Fruit fly (Drosophila melanogaster): Measurements from ENCODE around the gene CG4907.

CG4907 gene

DNA sequence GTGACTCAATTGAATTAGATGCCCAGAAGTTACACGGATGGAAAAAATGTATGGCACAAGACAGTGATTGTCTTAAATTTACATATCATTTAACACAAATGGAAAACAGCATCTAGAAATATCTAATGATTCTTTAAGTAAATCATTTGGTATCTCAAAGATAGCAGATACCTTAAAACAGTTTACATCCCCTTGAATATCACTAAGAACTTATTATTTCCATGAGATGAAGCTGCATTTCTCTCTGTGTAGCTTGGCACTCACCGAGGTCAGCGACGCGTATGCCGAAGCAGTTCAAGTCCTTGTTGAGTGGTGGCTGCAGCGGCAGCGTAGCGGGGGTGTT lies 9.0 kb upstream of the CG4907 start (continued):
- TF ChIP-seq sob (GFP tag; IDR thresholded peaks at IDR 0.05) = no peak
- TF ChIP-seq CG10209 (GFP tag; optimal IDR thresholded peaks at IDR 0.05) = no peak
- TF ChIP-seq ham (GFP tag; IDR thresholded peaks at IDR 0.05) = no peak
- no peak for TF ChIP-seq bbx (GFP tag; IDR thresholded peaks at IDR 0.05; ENCODE audit: partially characterized antibody)
- TF ChIP-seq lilli (GFP tag; optimal IDR thresholded peaks at IDR 0.05) = peak; percentile 14
- peak; percentile 32 for TF ChIP-seq dmrt11E (tag; optimal IDR thresholded peaks at IDR 0.05)
- TF ChIP-seq Ada2b (GFP tag; IDR thresholded peaks at IDR 0.05) = no peak
- TF ChIP-seq fd64A (GFP tag; optimal IDR thresholded peaks at IDR 0.05) = no peak
- peak; percentile 33 for TF ChIP-seq Sox102F (GFP tag; optimal IDR thresholded peaks at IDR 0.05)
- TF ChIP-seq jing (GFP tag; optimal IDR thresholded peaks at IDR 0.05) = no peak
- no peak; the same call in 1 of the 2 replicates for TF ChIP-seq HLH3B (GFP tag; IDR thresholded peaks at IDR 0.05)
- TF ChIP-seq Awh (GFP tag; IDR thresholded peaks at IDR 0.05) = no peak
- TF ChIP-seq CG12071 (GFP tag; optimal IDR thresholded peaks at IDR 0.05) = peak; percentile 7
- TF ChIP-seq CG7928 (GFP tag; optimal IDR thresholded peaks at IDR 0.05) = no peak
- TF ChIP-seq CG16815 (GFP tag; optimal IDR thresholded peaks at IDR 0.05) = no peak
- no peak for TF ChIP-seq CG2889 (GFP tag; IDR thresholded peaks at IDR 0.05)
- TF ChIP-seq amos (GFP tag; IDR thresholded peaks at IDR 0.05; ENCODE audit: partially characterized antibody) = no peak
- TF ChIP-seq CG8478 (optimal IDR thresholded peaks at IDR 0.05) = no peak
- TF ChIP-seq Dbx (GFP tag; IDR thresholded peaks at IDR 0.05) = no peak
- TF ChIP-seq sd (tag; optimal IDR thresholded peaks at IDR 0.05) = no peak
- TF ChIP-seq CG17186 (GFP tag; optimal IDR thresholded peaks at IDR 0.05) = no peak
- no peak for TF ChIP-seq CG9215 (GFP tag; IDR thresholded peaks at IDR 0.05)
- no peak for TF ChIP-seq CG2202 (tag; optimal IDR thresholded peaks at IDR 0.05)
- no peak for TF ChIP-seq CG4707 (GFP tag; optimal IDR thresholded peaks at IDR 0.05)
- TF ChIP-seq CTCF (GFP tag; optimal IDR thresholded peaks at IDR 0.05) = no peak
- TF ChIP-seq caup (GFP tag; optimal IDR thresholded peaks at IDR 0.05; ENCODE audit: severe bottlenecking) = no peak
- no peak for TF ChIP-seq kni (GFP tag; optimal IDR thresholded peaks at IDR 0.05)
- no peak for TF ChIP-seq CG4854 (GFP tag; optimal IDR thresholded peaks at IDR 0.05)
- TF ChIP-seq CG2712 (tag; optimal IDR thresholded peaks at IDR 0.05) = peak; percentile 62
- no peak for TF ChIP-seq Max (GFP tag; optimal IDR thresholded peaks at IDR 0.05)
- TF ChIP-seq MBD-R2 (GFP tag; IDR thresholded peaks at IDR 0.05) = no peak; the same call in 1 of the 2 replicates
- no peak for TF ChIP-seq cwo (GFP tag; optimal IDR thresholded peaks at IDR 0.05)
- TF ChIP-seq sima (GFP tag; optimal IDR thresholded peaks at IDR 0.05) = no peak
- TF ChIP-seq Lim3 (GFP tag; IDR thresholded peaks at IDR 0.05) = no peak
- no peak for TF ChIP-seq mirr (GFP tag; optimal IDR thresholded peaks at IDR 0.05)
- TF ChIP-seq CG4617 (GFP tag; optimal IDR thresholded peaks at IDR 0.05; ENCODE audit: borderline replicate concordance) = no peak
- TF ChIP-seq NC2α (GFP tag; optimal IDR thresholded peaks at IDR 0.05) = no peak
- no peak for TF ChIP-seq fd102C (GFP tag; optimal IDR thresholded peaks at IDR 0.05)
- no peak for TF ChIP-seq Bdp1 (GFP tag; optimal IDR thresholded peaks at IDR 0.05)
- no peak for TF ChIP-seq corto (GFP tag; optimal IDR thresholded peaks at IDR 0.05)
- TF ChIP-seq CG17361 (GFP tag; IDR thresholded peaks at IDR 0.05) = peak; percentile 43; the same call in 1 of the 3 replicates
- no peak for TF ChIP-seq CG13123 (GFP tag; optimal IDR thresholded peaks at IDR 0.05)
- TF ChIP-seq chinmo (GFP tag; IDR thresholded peaks at IDR 0.05; ENCODE audit: partially characterized antibody) = no peak
- no peak for TF ChIP-seq CG4404 (GFP tag; IDR thresholded peaks at IDR 0.05)
- TF ChIP-seq Ets97D (GFP tag; optimal IDR thresholded peaks at IDR 0.05) = no peak
- peak; percentile 40; the same call in 1 of the 3 replicates for TF ChIP-seq ci (GFP tag; IDR thresholded peaks at IDR 0.05)
- no peak for TF ChIP-seq Sox100B (GFP tag; optimal IDR thresholded peaks at IDR 0.05)
- no peak for TF ChIP-seq CG10321 (GFP tag; IDR thresholded peaks at IDR 0.05)
- TF ChIP-seq wor (GFP tag; IDR thresholded peaks at IDR 0.05) = no peak
- TF ChIP-seq CG11504 (tag; optimal IDR thresholded peaks at IDR 0.05) = peak; percentile 64
- no peak for TF ChIP-seq CG1024 (GFP tag; IDR thresholded peaks at IDR 0.05)
- TF ChIP-seq shn (GFP tag; optimal IDR thresholded peaks at IDR 0.05) = no peak
- TF ChIP-seq kay (GFP tag; optimal IDR thresholded peaks at IDR 0.05) = no peak

Data from whole organism, embryonic.